Fruit fly (Drosophila melanogaster) whole organism, embryonic: ENCODE data around the gene CG34296.
A peak's percentile ranks its signal among the peaks of the same experiment; 100 is the strongest.

Source experiments
- Atf3 ChIP-seq: fragments of 200-800 bp; sonication (Bioruptor generic); optimal IDR thresholded peaks from 3 replicates; lab custom pipeline; 2016; ENCODE audit warnings: missing biosample characterization, missing genetic modification characterization
- B-H2 ChIP-seq: fragments of 200-800 bp; sonication (Bioruptor generic); optimal IDR thresholded peaks from 2 replicates; lab custom pipeline; 2018; ENCODE audit warnings: missing biosample characterization, mild to moderate bottlenecking, missing genetic modification characterization
- Bgb ChIP-seq: fragments of 200-800 bp; sonication (Bioruptor generic); IDR thresholded peaks from 2 replicates; pipeline ENCODE4 v1.3.6; 2022; ENCODE audit warnings: missing biosample characterization, missing genetic modification characterization; ENCODE audit not compliant: partially characterized antibody
- CG10654 ChIP-seq: fragments of 200-800 bp; sonication (Bioruptor generic); optimal IDR thresholded peaks from 2 replicates; lab custom pipeline; 2016; ENCODE audit warnings: missing biosample characterization, missing genetic modification characterization
- CG12769 ChIP-seq: fragments of 200-800 bp; sonication (Bioruptor generic); optimal IDR thresholded peaks from 2 replicates; lab custom pipeline; 2019; ENCODE audit warnings: missing biosample characterization, mild to moderate bottlenecking, missing genetic modification characterization, moderate library complexity
- CG13894 ChIP-seq: fragments of 200-800 bp; sonication (Bioruptor generic); optimal IDR thresholded peaks from 3 replicates; lab custom pipeline; 2018; ENCODE audit warnings: missing biosample characterization, mild to moderate bottlenecking, missing genetic modification characterization, moderate library complexity
- CG15011 ChIP-seq: fragments of 200-800 bp; sonication (Bioruptor generic); optimal IDR thresholded peaks from 3 replicates; lab custom pipeline; 2018; ENCODE audit warnings: missing biosample characterization, mild to moderate bottlenecking, missing genetic modification characterization
- CG15073 ChIP-seq: fragments of 200-800 bp; sonication (Bioruptor generic); optimal IDR thresholded peaks from 2 replicates; lab custom pipeline; 2016; ENCODE audit warnings: missing biosample characterization, missing genetic modification characterization
- CG15269 ChIP-seq: fragments of 200-800 bp; sonication (Bioruptor generic); optimal IDR thresholded peaks from 2 replicates; lab custom pipeline; 2018; ENCODE audit warnings: missing biosample characterization, mild to moderate bottlenecking, missing genetic modification characterization, moderate library complexity
- CG15601 ChIP-seq: fragments of 200-800 bp; sonication (Bioruptor generic); optimal IDR thresholded peaks from 3 replicates; lab custom pipeline; 2019; ENCODE audit warnings: missing biosample characterization, mild to moderate bottlenecking, missing genetic modification characterization, moderate library complexity
- CG3065 ChIP-seq: fragments of 200-800 bp; sonication (Bioruptor generic); optimal IDR thresholded peaks from 2 replicates; lab custom pipeline; 2016; ENCODE audit warnings: missing biosample characterization, missing genetic modification characterization
- CG3163 ChIP-seq: fragments of 200-800 bp; sonication (Bioruptor generic); optimal IDR thresholded peaks from 3 replicates; lab custom pipeline; 2016; ENCODE audit warnings: missing biosample characterization, missing genetic modification characterization
- CG32767 ChIP-seq: fragments of 200-800 bp; sonication (Bioruptor generic); IDR thresholded peaks from 2 replicates; pipeline ENCODE4 v1.3.6; 2022; ENCODE audit warnings: missing biosample characterization, missing genetic modification characterization
- CG3838 ChIP-seq: fragments of 200-800 bp; sonication (Bioruptor generic); optimal IDR thresholded peaks from 3 replicates; lab custom pipeline; 2016; ENCODE audit warnings: missing biosample characterization, missing genetic modification characterization
- CG4360 ChIP-seq: fragments of 200-800 bp; sonication (Bioruptor generic); IDR thresholded peaks from 2 replicates; pipeline ENCODE4 v1.3.6; 2022; ENCODE audit warnings: missing biosample characterization, missing genetic modification characterization
- CG6791 ChIP-seq: fragments of 200-800 bp; sonication (Bioruptor generic); IDR thresholded peaks from 3 replicates; pipeline ENCODE4 v1.3.6; 2022; ENCODE audit warnings: missing biosample characterization, missing genetic modification characterization; ENCODE audit not compliant: partially characterized antibody
- CG6813 ChIP-seq: fragments of 200-800 bp; sonication (Bioruptor generic); optimal IDR thresholded peaks from 2 replicates; lab custom pipeline; 2017; ENCODE audit warnings: missing biosample characterization, missing genetic modification characterization, mild to moderate bottlenecking, moderate library complexity, missing genetic modification reagents
- D19A ChIP-seq: fragments of 200-800 bp; optimal IDR thresholded peaks from 3 replicates; lab custom pipeline; 2019; ENCODE audit warnings: missing biosample characterization, mild to moderate bottlenecking, missing genetic modification characterization, moderate library complexity
- E2f1 ChIP-seq: fragments of 200-800 bp; sonication (Bioruptor generic); IDR thresholded peaks from 2 replicates; pipeline ENCODE4 v1.3.6; 2022; ENCODE audit warnings: missing biosample characterization, missing genetic modification characterization
- Fer1 ChIP-seq: fragments of 200-800 bp; sonication (Bioruptor generic); optimal IDR thresholded peaks from 2 replicates; lab custom pipeline; 2017; ENCODE audit warnings: missing biosample characterization, mild to moderate bottlenecking, missing genetic modification characterization
- HmgZ ChIP-seq: fragments of 200-800 bp; sonication (Bioruptor generic); optimal IDR thresholded peaks from 2 replicates; lab custom pipeline; 2018; ENCODE audit warnings: missing biosample characterization, mild to moderate bottlenecking, missing genetic modification characterization
- Hmr ChIP-seq: fragments of 200-800 bp; sonication (Bioruptor generic); optimal IDR thresholded peaks from 3 replicates; lab custom pipeline; 2017; ENCODE audit warnings: mild to moderate bottlenecking, missing biosample characterization, missing genetic modification reagents, missing genetic modification characterization
- PHDP ChIP-seq: fragments of 200-800 bp; sonication (Bioruptor generic); optimal IDR thresholded peaks from 3 replicates; lab custom pipeline; 2018; ENCODE audit warnings: missing biosample characterization, mild to moderate bottlenecking, missing genetic modification characterization, moderate library complexity
- Scr ChIP-seq: fragments of 200-800 bp; sonication (Bioruptor generic); IDR thresholded peaks from 2 replicates; pipeline ENCODE4 v1.3.6; 2022; ENCODE audit warnings: missing biosample characterization, missing genetic modification characterization; ENCODE audit not compliant: partially characterized antibody
- Stat92E ChIP-seq, 3 experiments: fragments of >200 bp in 2 of 3; fragments of 200-800 bp in 1 of 3; sonication (Bioruptor generic) in 1 of 3; optimal IDR thresholded peaks; 2 replicates each; lab custom pipeline; 2017 to 2019; ENCODE audit warnings: missing biosample characterization in 3 of 3, missing genetic modification characterization in 3 of 3, mild to moderate bottlenecking in 1 of 3, moderate library complexity in 1 of 3
- abd-A ChIP-seq: fragments of 200-800 bp; sonication (Bioruptor generic); optimal IDR thresholded peaks from 3 replicates; lab custom pipeline; 2019; ENCODE audit warnings: missing biosample characterization, mild to moderate bottlenecking, missing genetic modification characterization, moderate library complexity
- ase ChIP-seq: fragments of 200-800 bp; sonication (Bioruptor generic); IDR thresholded peaks from 3 replicates; pipeline ENCODE4 v1.3.6; 2022; ENCODE audit warnings: missing biosample characterization, missing genetic modification characterization
- bbx ChIP-seq: fragments of 200-800 bp; sonication (Bioruptor generic); IDR thresholded peaks from 2 replicates; pipeline ENCODE4 v1.3.6; 2022; ENCODE audit warnings: missing biosample characterization, missing genetic modification characterization; ENCODE audit not compliant: partially characterized antibody
- chif ChIP-seq, 2 experiments: fragments of 200-800 bp; sonication (Bioruptor generic); optimal IDR thresholded peaks; 3 replicates each; lab custom pipeline; 2016; ENCODE audit warnings: missing biosample characterization in 2 of 2, missing genetic modification characterization in 2 of 2
- crol ChIP-seq: fragments of 200-800 bp; sonication (Bioruptor generic); IDR thresholded peaks from 2 replicates; pipeline ENCODE4 v1.3.6; 2022; ENCODE audit warnings: missing biosample characterization, missing genetic modification characterization
- disco-r ChIP-seq: fragments of 200-800 bp; sonication (Bioruptor generic); optimal IDR thresholded peaks from 2 replicates; lab custom pipeline; 2016; ENCODE audit warnings: missing biosample characterization, missing genetic modification characterization
- fd64A ChIP-seq: fragments of 200-800 bp; sonication (Bioruptor generic); optimal IDR thresholded peaks from 3 replicates; lab custom pipeline; 2018; ENCODE audit warnings: missing biosample characterization, mild to moderate bottlenecking, missing genetic modification characterization
- gce ChIP-seq: fragments of 200-800 bp; sonication (Bioruptor generic); IDR thresholded peaks from 3 replicates; pipeline ENCODE4 v1.3.6; 2022; ENCODE audit warnings: missing biosample characterization, missing genetic modification characterization
- grn ChIP-seq: fragments of 200-800 bp; sonication (Bioruptor generic); optimal IDR thresholded peaks from 3 replicates; lab custom pipeline; 2017; ENCODE audit warnings: missing biosample characterization, missing genetic modification characterization
- gsb ChIP-seq: fragments of 200-800 bp; sonication (Bioruptor generic); IDR thresholded peaks from 2 replicates; pipeline ENCODE4 v1.3.6; 2022; ENCODE audit warnings: missing biosample characterization, missing genetic modification characterization
- ken ChIP-seq: fragments of 200-800 bp; sonication (Bioruptor generic); IDR thresholded peaks from 3 replicates; pipeline ENCODE4 v1.3.6; 2022; ENCODE audit warnings: missing biosample characterization, missing genetic modification characterization
- lab ChIP-seq: fragments of 200-800 bp; sonication (Bioruptor generic); optimal IDR thresholded peaks from 3 replicates; lab custom pipeline; 2017; ENCODE audit warnings: missing biosample characterization, missing genetic modification characterization, mild to moderate bottlenecking, moderate library complexity, missing genetic modification reagents
- mirr ChIP-seq: fragments of 200-800 bp; sonication (Bioruptor generic); optimal IDR thresholded peaks from 3 replicates; lab custom pipeline; 2018; ENCODE audit warnings: missing biosample characterization, mild to moderate bottlenecking, missing genetic modification characterization
- nerfin-1 ChIP-seq: fragments of 200-800 bp; sonication (Bioruptor generic); optimal IDR thresholded peaks from 3 replicates; lab custom pipeline; 2019; ENCODE audit warnings: missing biosample characterization, mild to moderate bottlenecking, missing genetic modification characterization, moderate library complexity
- oc ChIP-seq: fragments of 200-800 bp; sonication (Bioruptor generic); optimal IDR thresholded peaks from 2 replicates; lab custom pipeline; 2018; ENCODE audit warnings: missing biosample characterization, mild to moderate bottlenecking, missing genetic modification characterization, moderate library complexity
- pb ChIP-seq: fragments of 200-800 bp; sonication (Bioruptor generic); optimal IDR thresholded peaks from 3 replicates; lab custom pipeline; 2016; ENCODE audit warnings: missing biosample characterization, missing genetic modification characterization
- ranshi ChIP-seq: fragments of 200-800 bp; sonication (Bioruptor generic); IDR thresholded peaks from 2 replicates; pipeline ENCODE4 v1.3.6; 2022; ENCODE audit warnings: missing biosample characterization, missing genetic modification characterization
- sd ChIP-seq: fragments of 200-800 bp; sonication (Bioruptor generic); optimal IDR thresholded peaks from 3 replicates; lab custom pipeline; 2018; ENCODE audit warnings: missing biosample characterization, mild to moderate bottlenecking, missing genetic modification characterization, moderate library complexity
- stc ChIP-seq: fragments of 200-800 bp; sonication (Bioruptor generic); IDR thresholded peaks from 2 replicates; pipeline ENCODE4 v1.3.6; 2022; ENCODE audit warnings: missing biosample characterization, missing genetic modification characterization
- tna ChIP-seq: fragments of 200-800 bp; sonication (Bioruptor generic); IDR thresholded peaks from 2 replicates; pipeline ENCODE4 v1.3.6; 2022; ENCODE audit warnings: missing biosample characterization, missing genetic modification characterization; ENCODE audit not compliant: partially characterized antibody
- unc-4 ChIP-seq: fragments of 200-800 bp; sonication (Bioruptor generic); IDR thresholded peaks from 2 replicates; pipeline ENCODE4 v1.3.6; 2022; ENCODE audit warnings: missing biosample characterization, missing genetic modification characterization; ENCODE audit not compliant: partially characterized antibody
- zen2 ChIP-seq: fragments of 200-800 bp; sonication (Bioruptor generic); IDR thresholded peaks from 3 replicates; pipeline ENCODE4 v1.3.6; 2022; ENCODE audit warnings: missing biosample characterization, missing genetic modification characterization; ENCODE audit not compliant: partially characterized antibody
- zfh2 ChIP-seq: fragments of 200-800 bp; sonication (Bioruptor generic); optimal IDR thresholded peaks from 2 replicates; lab custom pipeline; 2016; ENCODE audit warnings: missing biosample characterization, missing genetic modification characterization

Gene CG34296

dm6 chr3R:29771645-29772089, 49.3 kb downstream of the CG34296 start (continued):
- peak; percentile 69 for TF ChIP-seq CG13894 (tag; lab: Kevin White, UChicago)
- TF ChIP-seq abd-A, result peak; percentile 92
- peak; percentile 48 for TF ChIP-seq Hmr (GFP tag; lab: Kevin White, UChicago)
- TF ChIP-seq CG15073, result no peak
- TF ChIP-seq Atf3 (GFP tag; lab: Kevin White, UChicago), result peak; percentile 11
- no peak for TF ChIP-seq pb (GFP tag; lab: Kevin White, UChicago)
- 0 out of 3 replicates have a peak, but pooled peaks have one; percentile 38 for TF ChIP-seq gce
- TF ChIP-seq stc, result peak; percentile 50; the same call in 1 of the 2 replicates
- TF ChIP-seq gsb, result no peak
- TF ChIP-seq unc-4 (GFP tag; lab: Robert Waterston, UW), result peak; percentile 30; the same call in 1 of the 2 replicates
- peak; percentile 96 for TF ChIP-seq crol
- TF ChIP-seq PHDP, result peak; percentile 8
- peak; percentile 80 for TF ChIP-seq bbx (GFP tag; lab: Robert Waterston, UW)
- TF ChIP-seq mirr (GFP tag; lab: Kevin White, UChicago), result peak; percentile 30
- peak in 1 of 3 experiments; percentile 85 for TF ChIP-seq Stat92E (GFP tag; optimal IDR thresholded peaks at IDR 0.05; lab: Kevin White, UChicago)
- no peak for TF ChIP-seq fd64A (GFP tag; lab: Kevin White, UChicago)
- peak; percentile 46; the same call in 1 of the 2 replicates for TF ChIP-seq E2f1 (GFP tag; lab: Robert Waterston, UW)
- TF ChIP-seq grn (GFP tag; lab: Kevin White, UChicago), result peak; percentile 86
- TF ChIP-seq Fer1 (GFP tag; lab: Kevin White, UChicago), result peak; percentile 44
- TF ChIP-seq CG3065, result no peak
- peak; percentile 24 for TF ChIP-seq B-H2
- TF ChIP-seq CG3838 (GFP tag; lab: Kevin White, UChicago), result peak; percentile 85
- peak; percentile 95 for TF ChIP-seq sd (tag; lab: Kevin White, UChicago)
- peak; percentile 47 for TF ChIP-seq CG12769
- TF ChIP-seq oc, result peak; percentile 70
- TF ChIP-seq chif (GFP tag; optimal IDR thresholded peaks at IDR 0.05; lab: Kevin White, UChicago), result no peak
- peak; percentile 27; the same call in 1 of the 2 replicates for TF ChIP-seq CG4360 (GFP tag; lab: Robert Waterston, UW)
- no peak for TF ChIP-seq CG15011 (GFP tag; lab: Kevin White, UChicago)
- TF ChIP-seq CG6791 (GFP tag; lab: Robert Waterston, UW), result peak; percentile 6; the same call in 2 of the 3 replicates
- TF ChIP-seq ken (GFP tag; lab: Robert Waterston, UW), result peak; percentile 23; the same call in 1 of the 3 replicates
- peak; percentile 38 for TF ChIP-seq CG15601 (tag; lab: Kevin White, UChicago)
- TF ChIP-seq Bgb, result peak; percentile 82; the same call in 1 of the 2 replicates
- TF ChIP-seq Scr, result peak; percentile 55
- peak; percentile 44 for TF ChIP-seq disco-r (GFP tag; lab: Kevin White, UChicago)
- no peak for TF ChIP-seq zfh2 (GFP tag; lab: Kevin White, UChicago)
- peak; percentile 53 for TF ChIP-seq CG6813
- no peak for TF ChIP-seq CG10654 (GFP tag; lab: Kevin White, UChicago)
- TF ChIP-seq nerfin-1 (tag; lab: Kevin White, UChicago), result peak; percentile 74
- TF ChIP-seq CG15269, result peak; percentile 24
- TF ChIP-seq zen2 (GFP tag; lab: Robert Waterston, UW), result peak; percentile 91; the same call in 2 of the 3 replicates
- TF ChIP-seq lab, result peak; percentile 17
- TF ChIP-seq D19A (tag; lab: Kevin White, UChicago), result peak; percentile 17
- TF ChIP-seq tna (GFP tag; lab: Robert Waterston, UW), result peak; percentile 62; the same call in 1 of the 2 replicates
- TF ChIP-seq CG3163 (GFP tag; lab: Kevin White, UChicago), result peak; percentile 45
- no peak for TF ChIP-seq ase (GFP tag; lab: Robert Waterston, UW)
- TF ChIP-seq CG32767 (GFP tag; lab: Robert Waterston, UW), result peak; percentile 31; the same call in 1 of the 2 replicates
- TF ChIP-seq HmgZ (tag; lab: Kevin White, UChicago), result peak; percentile 13
- no peak; the same call in 1 of the 2 replicates for TF ChIP-seq ranshi (GFP tag; lab: Robert Waterston, UW)
